1 fruit fly cellular context compared by ENCODE assay signal in the genomic region with DNA sequence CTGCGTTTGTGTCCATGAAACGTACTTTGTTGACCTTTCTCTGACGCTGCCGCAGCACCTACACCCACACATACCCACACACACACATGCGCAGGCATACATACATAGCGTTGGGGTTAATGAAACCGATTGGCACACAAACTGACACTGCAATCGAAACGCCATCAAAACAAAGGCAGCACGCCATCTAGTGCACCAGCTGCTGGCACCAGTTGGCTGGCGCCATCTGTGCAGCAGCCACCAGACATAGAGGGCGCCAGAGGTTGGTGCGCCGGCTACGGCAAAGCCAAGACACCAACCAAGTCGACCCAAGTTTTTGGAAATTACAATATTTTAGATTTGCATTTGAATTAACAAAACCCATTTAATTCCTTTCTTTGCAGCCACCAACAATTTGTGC.
TF ChIP-seq lines count a peak whose summit lies in the region.

No protein-coding gene starts in this region.

TF ChIP-seq in whole organism, embryonic, 481 proteins besides CTCF, POLR2A, EP300 and RAD21 (continued from another document):
- TF ChIP-seq CG17385 (GFP tag; optimal IDR thresholded peaks at IDR 0.05; lab: Kevin White, UChicago) (no peak), dan (GFP tag; IDR thresholded peaks at IDR 0.05; lab: Robert Waterston, UW) (0 out of 2 replicates have a peak, but pooled peaks have one; percentile 31), lbe (GFP tag; optimal IDR thresholded peaks at IDR 0.05; lab: Kevin White, UChicago) (no peak), CG32532 (GFP tag; IDR thresholded peaks at IDR 0.05; lab: Robert Waterston, UW) (peak; percentile 90), her (GFP tag; optimal IDR thresholded peaks at IDR 0.05; lab: Kevin White, UChicago) (peak; percentile 66), Sry-δ (GFP tag; optimal IDR thresholded peaks at IDR 0.05; lab: Kevin White, UChicago) (peak; percentile 66), MTF-1 (GFP tag; optimal IDR thresholded peaks at IDR 0.05; lab: Kevin White, UChicago; ENCODE audit: borderline replicate concordance) (peak; percentile 43), Ada2b (GFP tag; IDR thresholded peaks at IDR 0.05; lab: Robert Waterston, UW) (no peak), ERR (GFP tag; optimal IDR thresholded peaks at IDR 0.05; lab: Kevin White, UChicago) (peak; percentile 47), CG18599 (GFP tag; optimal IDR thresholded peaks at IDR 0.05; lab: Kevin White, UChicago) (peak; percentile 24), NfI (GFP tag; optimal IDR thresholded peaks at IDR 0.05; lab: Kevin White, UChicago) (peak; percentile 49), CG10431 (GFP tag; optimal IDR thresholded peaks at IDR 0.05; lab: Kevin White, UChicago) (no peak), NK7.1 (GFP tag; optimal IDR thresholded peaks at IDR 0.05; lab: Kevin White, UChicago) (no peak), Tbp (GFP tag; optimal IDR thresholded peaks at IDR 0.05; lab: Kevin White, UChicago) (no peak), ttk (GFP tag; IDR thresholded peaks at IDR 0.05; lab: Robert Waterston, UW) (peak; percentile 71), CG7928 (GFP tag; optimal IDR thresholded peaks at IDR 0.05; lab: Kevin White, UChicago) (peak; percentile 9), CG33213 (GFP tag; optimal IDR thresholded peaks at IDR 0.05; lab: Kevin White, UChicago) (peak; percentile 82), CG4282 (GFP tag; optimal IDR thresholded peaks at IDR 0.05; lab: Kevin White, UChicago) (peak; percentile 70), CG1832 (GFP tag; optimal IDR thresholded peaks at IDR 0.05; lab: Kevin White, UChicago) (no peak), wek (GFP tag; optimal IDR thresholded peaks at IDR 0.05; lab: Kevin White, UChicago) (no peak), zfh1 (GFP tag; IDR thresholded peaks at IDR 0.05; lab: Robert Waterston, UW) (peak; percentile 86), fd64A (GFP tag; optimal IDR thresholded peaks at IDR 0.05; lab: Kevin White, UChicago) (no peak), CG15269 (tag; optimal IDR thresholded peaks at IDR 0.05; lab: Kevin White, UChicago) (no peak), en (GFP tag; optimal IDR thresholded peaks at IDR 0.05; lab: Kevin White, UChicago) (peak; percentile 6), sens-2 (GFP tag; IDR thresholded peaks at IDR 0.05; lab: Robert Waterston, UW) (no peak), sd (tag; optimal IDR thresholded peaks at IDR 0.05; lab: Kevin White, UChicago) (peak; percentile 3), Fer3 (tag; optimal IDR thresholded peaks at IDR 0.05; lab: Kevin White, UChicago) (peak; percentile 39), CG3407 (GFP tag; optimal IDR thresholded peaks at IDR 0.05; lab: Kevin White, UChicago) (no peak), zfh2 (GFP tag; optimal IDR thresholded peaks at IDR 0.05; lab: Kevin White, UChicago) (peak; percentile 53), ato (GFP tag; IDR thresholded peaks at IDR 0.05; lab: Robert Waterston, UW; ENCODE audit: partially characterized antibody) (0 out of 2 replicates have a peak, but pooled peaks have one; percentile 16), CG6765 (GFP tag; optimal IDR thresholded peaks at IDR 0.05; lab: Kevin White, UChicago) (no peak), insv (GFP tag; optimal IDR thresholded peaks at IDR 0.05; lab: Kevin White, UChicago) (peak in 1 of 2 experiments; percentile 56), CG10543 (GFP tag; optimal IDR thresholded peaks at IDR 0.05; lab: Kevin White, UChicago) (no peak), Poxn (GFP tag; IDR thresholded peaks at IDR 0.05; lab: Robert Waterston, UW) (no peak), CG4424 (GFP tag; optimal IDR thresholded peaks at IDR 0.05; lab: Kevin White, UChicago) (peak; percentile 51), bcd (GFP tag; optimal IDR thresholded peaks at IDR 0.05; lab: Kevin White, UChicago) (peak; percentile 67), crc (GFP tag; optimal IDR thresholded peaks at IDR 0.05; lab: Kevin White, UChicago) (no peak), ab (GFP tag; optimal IDR thresholded peaks at IDR 0.05; lab: Kevin White, UChicago) (peak; percentile 18), CG6813 (GFP tag; optimal IDR thresholded peaks at IDR 0.05; lab: Kevin White, UChicago) (no peak), CG8765 (GFP tag; IDR thresholded peaks at IDR 0.05; lab: Robert Waterston, UW) (peak; percentile 58), Dad (GFP tag; optimal IDR thresholded peaks at IDR 0.05; lab: Kevin White, UChicago) (peak; percentile 55), corto (GFP tag; optimal IDR thresholded peaks at IDR 0.05; lab: Kevin White, UChicago) (no peak), nerfin-2 (GFP tag; IDR thresholded peaks at IDR 0.05; lab: Robert Waterston, UW; ENCODE audit: partially characterized antibody) (no peak), gcm2 (GFP tag; optimal IDR thresholded peaks at IDR 0.05; lab: Kevin White, UChicago) (no peak), CG8281 (tag; optimal IDR thresholded peaks at IDR 0.05; lab: Kevin White, UChicago) (no peak), fd3F (GFP tag; optimal IDR thresholded peaks at IDR 0.05; lab: Kevin White, UChicago) (no peak), CG3726 (GFP tag; IDR thresholded peaks at IDR 0.05; lab: Robert Waterston, UW) (peak; percentile 40; the same call in 1 of the 3 replicates), jing (GFP tag; optimal IDR thresholded peaks at IDR 0.05; lab: Kevin White, UChicago) (no peak), CG14860 (GFP tag; IDR thresholded peaks at IDR 0.05; lab: Robert Waterston, UW; ENCODE audit: partially characterized antibody) (no peak), Oli (tag; optimal IDR thresholded peaks at IDR 0.05; lab: Kevin White, UChicago) (no peak), CG8478 (optimal IDR thresholded peaks at IDR 0.05; lab: Kevin White, UChicago) (peak; percentile 93), CG12219 (GFP tag; optimal IDR thresholded peaks at IDR 0.05; lab: Kevin White, UChicago) (no peak), phol (tag; optimal IDR thresholded peaks at IDR 0.05; lab: Kevin White, UChicago) (peak; percentile 75), CG13287 (GFP tag; IDR thresholded peaks at IDR 0.05; lab: Robert Waterston, UW; ENCODE audit: partially characterized antibody) (peak; percentile 59; the same call in 1 of the 2 replicates), Lpt (GFP tag; optimal IDR thresholded peaks at IDR 0.05; lab: Kevin White, UChicago) (no peak)
